Worm (Caenorhabditis elegans) whole organism, late embryonic: ENCODE data around the gene gcy-22.

Source experiments
- pag-3 ChIP-seq: sonication (generic microtip); optimal IDR thresholded peaks from 2 replicates; lab custom pipeline; 2016; ENCODE audit warnings: missing compliant biosample characterization, missing genetic modification characterization, borderline replicate concordance
- tbx-7 ChIP-seq: sonication (generic microtip); optimal IDR thresholded peaks from 2 replicates; lab custom pipeline; 2016; ENCODE audit warnings: missing genotype, missing genetic modification characterization, missing compliant biosample characterization

DNA sequence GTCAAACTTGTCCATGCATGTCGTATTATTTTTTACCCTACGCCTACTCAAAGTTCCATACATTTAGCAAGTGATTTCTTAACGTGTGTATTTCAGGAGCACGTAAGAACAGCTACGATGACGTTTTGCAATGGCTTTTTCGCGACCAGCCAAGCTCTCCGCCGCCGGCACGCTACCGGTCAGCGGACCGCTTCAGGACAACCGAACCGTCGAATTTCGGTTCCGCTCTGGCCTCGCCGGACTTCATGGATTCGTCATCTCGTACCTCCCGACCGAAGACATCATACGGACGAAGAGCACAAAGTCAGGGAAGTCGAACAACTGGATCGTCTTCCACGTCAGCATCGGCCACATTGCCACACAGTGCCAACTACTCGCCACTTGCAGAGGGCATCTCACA lies 41.2 kb downstream of the gcy-22 start:
- TF ChIP-seq pag-3 (tag; lab: Kevin White, UChicago) (no peak), tbx-7 (tag; lab: Kevin White, UChicago) (no peak)
